Worm (Caenorhabditis elegans): Measurements from ENCODE around the gene C36B7.2.

The C36B7.2 gene

ce11 chrX:7122655-7123054 lies 16.5 kb downstream of the C36B7.2 start:
- no peak for TF ChIP-seq unc-62 (GFP tag; optimal IDR thresholded peaks at IDR 0.05)

- TF ChIP-seq unc-62 (GFP tag; optimal IDR thresholded peaks at IDR 0.05): no peak
Measured at ce11 chrX:7124044-7124443, 17.8 kb downstream of the C36B7.2 start.

- TF ChIP-seq unc-62 (GFP tag; optimal IDR thresholded peaks at IDR 0.05): no peak
Measured at ce11 chrX:7125178-7125577, 19.0 kb downstream of the C36B7.2 start.

ce11 chrX:7126348-7126747 lies 20.1 kb downstream of the C36B7.2 start, which contains the start of gene ist-1:
Gene ist-1 (plus strand): TSS chrX:7126648.
- no peak for TF ChIP-seq unc-62 (GFP tag; optimal IDR thresholded peaks at IDR 0.05)

ce11 chrX:7128615-7129014 lies 22.4 kb downstream of the C36B7.2 start:
- TF ChIP-seq unc-62 (GFP tag; optimal IDR thresholded peaks at IDR 0.05): no peak

- TF ChIP-seq unc-62 (GFP tag; optimal IDR thresholded peaks at IDR 0.05): no peak
Measured at ce11 chrX:7129460-7129859, 23.3 kb downstream of the C36B7.2 start.

ce11 chrX:7131206-7131605 lies 25.0 kb downstream of the C36B7.2 start:
- TF ChIP-seq unc-62 (GFP tag; optimal IDR thresholded peaks at IDR 0.05): no peak

- TF ChIP-seq unc-62 (GFP tag; optimal IDR thresholded peaks at IDR 0.05): no peak
Measured at ce11 chrX:7139614-7140013, 33.4 kb downstream of the C36B7.2 start, which contains the start of gene clec-86. Gene clec-86 (plus strand): TSS chrX:7139875.

- no peak for TF ChIP-seq unc-62 (GFP tag; optimal IDR thresholded peaks at IDR 0.05)
Measured at ce11 chrX:7140682-7141254, 34.6 kb downstream of the C36B7.2 start.

- no peak for TF ChIP-seq unc-62 (GFP tag; optimal IDR thresholded peaks at IDR 0.05)
Measured at ce11 chrX:7143515-7143914, 37.3 kb downstream of the C36B7.2 start, which contains the start of gene alh-10. Gene alh-10 (minus strand): TSS chrX:7143641.

- no peak for TF ChIP-seq unc-62 (GFP tag; optimal IDR thresholded peaks at IDR 0.05)
Measured at ce11 chrX:7149670-7150069, 43.5 kb downstream of the C36B7.2 start.

- TF ChIP-seq unc-62 (GFP tag; optimal IDR thresholded peaks at IDR 0.05): no peak
Measured at ce11 chrX:7151189-7151857, 45.1 kb downstream of the C36B7.2 start, which contains the start of gene lam-2. Gene lam-2 (minus strand): TSS chrX:7151239.

ce11 chrX:7151976-7152528 lies 45.8 kb downstream of the C36B7.2 start:
- no peak for TF ChIP-seq unc-62 (GFP tag; optimal IDR thresholded peaks at IDR 0.05)

ce11 chrX:7153460-7153859 lies 47.3 kb downstream of the C36B7.2 start:
- TF ChIP-seq unc-62 (GFP tag; optimal IDR thresholded peaks at IDR 0.05): no peak

- no peak for TF ChIP-seq unc-62 (GFP tag; optimal IDR thresholded peaks at IDR 0.05)
Measured at ce11 chrX:7155879-7156278, 49.7 kb downstream of the C36B7.2 start, which contains the start of gene C54D1.7. Gene C54D1.7 (minus strand): TSS chrX:7156035.

- no peak for TF ChIP-seq unc-62 (GFP tag; optimal IDR thresholded peaks at IDR 0.05)
Measured at ce11 chrX:7157483-7157882, 51.3 kb downstream of the C36B7.2 start.

Data from whole organism, dauer.